Worm (Caenorhabditis elegans) whole organism, L2 larva: ENCODE data around the gene W09D6.1.

Source experiments
- F13H6.1 ChIP-seq: sonication (generic microtip); optimal IDR thresholded peaks from 2 replicates; lab custom pipeline; 2016; ENCODE audit warnings: missing genetic modification characterization, missing compliant biosample characterization
- R02D3.7 ChIP-seq: fragments of 150-350 bp; optimal IDR thresholded peaks from 2 replicates; lab custom pipeline; 2014; ENCODE audit warnings: missing biosample characterization, missing genetic modification characterization
- aly-2 ChIP-seq: fragments of 150-350 bp; optimal IDR thresholded peaks from 2 replicates; lab custom pipeline; 2014; ENCODE audit warnings: missing biosample characterization, missing genetic modification characterization
- crh-2 ChIP-seq: sonication (generic microtip); optimal IDR thresholded peaks from 2 replicates; lab custom pipeline; 2017; ENCODE audit warnings: missing biosample characterization, missing genetic modification characterization
- elt-3 ChIP-seq: sonication (generic microtip); optimal IDR thresholded peaks from 2 replicates; lab custom pipeline; 2017; ENCODE audit warnings: missing biosample characterization, missing genetic modification characterization
- lin-39 ChIP-seq: fragments of 150-350 bp; optimal IDR thresholded peaks from 2 replicates; lab custom pipeline; 2014; ENCODE audit warnings: missing biosample characterization, missing genetic modification reagents, missing genetic modification characterization
- nhr-12 ChIP-seq: fragments of 150-350 bp; optimal IDR thresholded peaks from 2 replicates; lab custom pipeline; 2014; ENCODE audit warnings: missing biosample characterization, missing genetic modification characterization
- nhr-21 ChIP-seq: fragments of 150-350 bp; optimal IDR thresholded peaks from 2 replicates; lab custom pipeline; 2014; ENCODE audit warnings: missing biosample characterization, missing genetic modification characterization
- nhr-237 ChIP-seq: fragments of 150-350 bp; optimal IDR thresholded peaks from 2 replicates; lab custom pipeline; 2014; ENCODE audit warnings: missing biosample characterization, missing genetic modification characterization
- nhr-25 ChIP-seq: fragments of 150-350 bp; sonication (generic microtip); optimal IDR thresholded peaks from 3 replicates; lab custom pipeline; 2014; ENCODE audit warnings: missing biosample characterization, missing genetic modification characterization
- ztf-11 ChIP-seq: sonication (generic microtip); optimal IDR thresholded peaks from 2 replicates; lab custom pipeline; 2017; ENCODE audit warnings: missing biosample characterization, missing genetic modification characterization

- no peak for TF ChIP-seq aly-2 (tag; lab: Kevin White, UChicago)
- TF ChIP-seq R02D3.7: no peak
- TF ChIP-seq nhr-237 (tag; lab: Kevin White, UChicago): no peak
- peak; percentile 7 for TF ChIP-seq nhr-21 (tag; lab: Kevin White, UChicago)
- TF ChIP-seq F13H6.1 (tag; lab: Kevin White, UChicago): no peak
- no peak for TF ChIP-seq ztf-11 (tag; lab: Kevin White, UChicago)
- peak; percentile 9 for TF ChIP-seq nhr-25 (tag; lab: Kevin White, UChicago)
- no peak for TF ChIP-seq nhr-12 (tag; lab: Kevin White, UChicago)
- no peak for TF ChIP-seq lin-39 (tag; lab: Kevin White, UChicago)
- no peak for TF ChIP-seq crh-2
- no peak for TF ChIP-seq elt-3 (tag; lab: Kevin White, UChicago)
Observed at ce11 chrIII:11090870-11091386, 22.3 kb downstream of the W09D6.1 start.
